Worm (Caenorhabditis elegans): ENCODE results near the gene arrd-4.

DNA sequence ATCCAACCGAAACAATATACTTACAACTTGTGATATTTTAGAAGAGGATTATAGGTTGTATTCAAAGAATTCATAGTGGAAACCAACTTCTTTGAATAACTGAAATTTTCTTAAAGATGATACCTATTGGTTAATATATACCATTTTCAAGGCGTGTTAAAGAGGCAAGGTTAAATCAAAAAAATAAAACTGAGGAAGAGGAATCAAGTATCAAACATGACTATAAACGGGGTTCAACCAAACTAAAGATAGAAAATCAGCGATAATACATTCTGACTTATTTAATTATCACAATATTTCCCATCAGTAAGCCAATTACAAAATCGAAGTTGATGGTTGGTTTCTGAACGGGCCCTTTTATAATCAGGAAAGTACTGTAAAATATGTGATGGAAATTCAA, 23.3 kb upstream of the arrd-4 start, which contains the start of gene chil-3:
- TF ChIP-seq aptf-3 (GFP tag; IDR thresholded peaks at IDR 0.05): no peak
- no peak for TF ChIP-seq sea-2 (GFP tag; IDR thresholded peaks at IDR 0.05)
- no peak for TF ChIP-seq Y53G8AR.9 (GFP tag; conservative IDR thresholded peaks at IDR 0.05)
- TF ChIP-seq unc-62 (GFP tag; optimal IDR thresholded peaks at IDR 0.05): no peak
- no peak for TF ChIP-seq nhr-179 (tag; optimal IDR thresholded peaks at IDR 0.05)
- no peak for TF ChIP-seq lin-35 (GFP tag; optimal IDR thresholded peaks at IDR 0.05)
- no peak for TF ChIP-seq efl-1 (GFP tag; optimal IDR thresholded peaks at IDR 0.05)
- TF ChIP-seq snpc-4 (GFP tag; optimal IDR thresholded peaks at IDR 0.05): no peak
- no peak for TF ChIP-seq snpc-4 (tag; optimal IDR thresholded peaks at IDR 0.05)
- no peak for TF ChIP-seq hrde-1 (tag; optimal IDR thresholded peaks at IDR 0.05; ENCODE audit: borderline replicate concordance)
- no peak for TF ChIP-seq F10E7.11 (tag; optimal IDR thresholded peaks at IDR 0.05)
- TF ChIP-seq somi-1 (GFP tag; optimal IDR thresholded peaks at IDR 0.05): no peak
